Worm (Caenorhabditis elegans): ENCODE measurements around the gene srh-239.

The srh-239 gene

ce11 chrV:15445437-15445836 is at the start of gene srh-239:
Gene srh-239 (plus strand): TSS chrV:15445737.
- TF ChIP-seq nhr-90 (tag; optimal IDR thresholded peaks at IDR 0.05; ENCODE audit: poor library complexity): no peak
- no peak for TF ChIP-seq ztf-11 (tag; optimal IDR thresholded peaks at IDR 0.05)
- no peak for TF ChIP-seq ama-1 (optimal IDR thresholded peaks at IDR 0.05)
- TF ChIP-seq ztf-4 (tag; optimal IDR thresholded peaks at IDR 0.05): no peak
- no peak for TF ChIP-seq C04F5.9 (tag; optimal IDR thresholded peaks at IDR 0.05)
- no peak for TF ChIP-seq ceh-90 (tag; optimal IDR thresholded peaks at IDR 0.05)
- no peak for TF ChIP-seq lin-14 (GFP tag; optimal IDR thresholded peaks at IDR 0.05)
- TF ChIP-seq fkh-8 (tag; optimal IDR thresholded peaks at IDR 0.05): no peak
- TF ChIP-seq zip-4 (GFP tag; optimal IDR thresholded peaks at IDR 0.05): no peak
- no peak for TF ChIP-seq nhr-28 (tag; optimal IDR thresholded peaks at IDR 0.05)
- no peak for TF ChIP-seq unc-30 (tag; optimal IDR thresholded peaks at IDR 0.05)
- no peak for TF ChIP-seq F16B12.6 (tag; optimal IDR thresholded peaks at IDR 0.05)
- TF ChIP-seq efl-1 (optimal IDR thresholded peaks at IDR 0.05): no peak
- TF ChIP-seq efl-1 (GFP tag; optimal IDR thresholded peaks at IDR 0.05 in 1 of 2): no peak
- TF ChIP-seq ceh-88 (GFP tag; IDR thresholded peaks at IDR 0.05): no peak

- TF ChIP-seq F16B12.6 (tag; optimal IDR thresholded peaks at IDR 0.05): no peak
- no peak for TF ChIP-seq nhr-11 (tag; optimal IDR thresholded peaks at IDR 0.05)
- no peak for TF ChIP-seq egl-13 (tag; optimal IDR thresholded peaks at IDR 0.05)
- TF ChIP-seq ceh-88 (GFP tag; IDR thresholded peaks at IDR 0.05): no peak
- no peak for TF ChIP-seq nhr-12 (tag; optimal IDR thresholded peaks at IDR 0.05)
- no peak for TF ChIP-seq nhr-237 (tag; optimal IDR thresholded peaks at IDR 0.05)
- no peak for TF ChIP-seq mab-9 (GFP tag; IDR thresholded peaks at IDR 0.05)
Measured at ce11 chrV:15397139-15397538, 48.4 kb upstream of the srh-239 start.

- TF ChIP-seq unc-86 (tag; optimal IDR thresholded peaks at IDR 0.05): no peak
Measured at ce11 chrV:15398728-15399127, 46.8 kb upstream of the srh-239 start, which contains the start of gene fbxa-199. Gene fbxa-199 (minus strand): TSS chrV:15398828.

- TF ChIP-seq hlh-4 (tag; optimal IDR thresholded peaks at IDR 0.05): peak; percentile 89
- TF ChIP-seq skn-1 (tag; optimal IDR thresholded peaks at IDR 0.05): no peak
- TF ChIP-seq efl-1 (optimal IDR thresholded peaks at IDR 0.05): no peak
- TF ChIP-seq efl-1 (GFP tag; optimal IDR thresholded peaks at IDR 0.05 in 1 of 2): peak in 1 of 2 experiments; percentile 40
Measured at ce11 chrV:15399691-15400377, 45.7 kb upstream of the srh-239 start, which contains the start of the genes T06E6.15 and sri-7. Gene T06E6.15 (minus strand): TSS chrV:15399791. Gene sri-7 (plus strand): TSS chrV:15400327.

ce11 chrV:15401856-15402314 is 43.7 kb upstream of the srh-239 start, which contains the start of gene fbxa-135:
Gene fbxa-135 (plus strand): TSS chrV:15402264.
- TF ChIP-seq zip-4 (GFP tag; optimal IDR thresholded peaks at IDR 0.05): no peak
- TF ChIP-seq grh-1 (GFP tag; IDR thresholded peaks at IDR 0.05): no peak
- TF ChIP-seq nhr-20 (tag; optimal IDR thresholded peaks at IDR 0.05): no peak
- TF ChIP-seq nhr-28 (tag; optimal IDR thresholded peaks at IDR 0.05): no peak
- no peak for TF ChIP-seq pag-3 (tag; optimal IDR thresholded peaks at IDR 0.05; ENCODE audit: borderline replicate concordance, insufficient read depth)
- peak; percentile 3 for TF ChIP-seq elt-2 (tag; optimal IDR thresholded peaks at IDR 0.05)
- TF ChIP-seq unc-30 (tag; optimal IDR thresholded peaks at IDR 0.05): no peak

- TF ChIP-seq ceh-90 (tag; optimal IDR thresholded peaks at IDR 0.05) (no peak), mep-1 (tag; optimal IDR thresholded peaks at IDR 0.05) (no peak), C34B4.2 (tag; optimal IDR thresholded peaks at IDR 0.05) (no peak), ceh-88 (GFP tag; IDR thresholded peaks at IDR 0.05) (no peak), mab-9 (GFP tag; IDR thresholded peaks at IDR 0.05) (no peak), zag-1 (tag; optimal IDR thresholded peaks at IDR 0.05) (no peak), alr-1 (tag; optimal IDR thresholded peaks at IDR 0.05; ENCODE audit: borderline replicate concordance) (no peak), lin-13 (GFP tag; optimal IDR thresholded peaks at IDR 0.05) (no peak), ceh-8 (GFP tag; optimal IDR thresholded peaks at IDR 0.05) (no peak), mef-2 (tag; optimal IDR thresholded peaks at IDR 0.05) (no peak), dpl-1 (GFP tag; optimal IDR thresholded peaks at IDR 0.05) (no peak), nhr-20 (tag; optimal IDR thresholded peaks at IDR 0.05) (no peak), vab-15 (tag; optimal IDR thresholded peaks at IDR 0.05) (no peak)
Measured at ce11 chrV:15404859-15405258, 40.7 kb upstream of the srh-239 start, which contains the start of gene srh-258. Gene srh-258 (plus strand): TSS chrV:15405159.
